Fruit fly (Drosophila melanogaster): ENCODE data around the gene CG1638.

dm6 chr3R:31599538-31600313 lies 9.3 kb downstream of the CG1638 start:
- TF ChIP-seq CG17806 (tag; optimal IDR thresholded peaks at IDR 0.05), result no peak
- TF ChIP-seq CG4496 (GFP tag; IDR thresholded peaks at IDR 0.05), result 0 out of 3 replicates have a peak, but pooled peaks have one; percentile 17
- no peak for TF ChIP-seq CG10348 (GFP tag; IDR thresholded peaks at IDR 0.05)
- TF ChIP-seq Ets98B (GFP tag; IDR thresholded peaks at IDR 0.05), result no peak
- no peak for TF ChIP-seq fd96Ca (GFP tag; IDR thresholded peaks at IDR 0.05)
- no peak for TF ChIP-seq D1 (tag; optimal IDR thresholded peaks at IDR 0.05)
- no peak for TF ChIP-seq CG12605 (GFP tag; IDR thresholded peaks at IDR 0.05)
- no peak for TF ChIP-seq CG8301 (tag; optimal IDR thresholded peaks at IDR 0.05)
- no peak for TF ChIP-seq rn (GFP tag; IDR thresholded peaks at IDR 0.05)
- TF ChIP-seq CG14655 (GFP tag; optimal IDR thresholded peaks at IDR 0.05), result no peak
- TF ChIP-seq gl (tag; optimal IDR thresholded peaks at IDR 0.05), result no peak
- no peak for TF ChIP-seq Pif1A (GFP tag; optimal IDR thresholded peaks at IDR 0.05)
- TF ChIP-seq CG15710 (tag; optimal IDR thresholded peaks at IDR 0.05), result no peak
